Worm (Caenorhabditis elegans): ENCODE data around the gene ZK892.5.
"Not testable (repeated sequence)": the region's sequence is repeated elsewhere in the genome, so short reads cannot be mapped to it uniquely, and the experiment has no call there.

The ZK892.5 gene

DNA sequence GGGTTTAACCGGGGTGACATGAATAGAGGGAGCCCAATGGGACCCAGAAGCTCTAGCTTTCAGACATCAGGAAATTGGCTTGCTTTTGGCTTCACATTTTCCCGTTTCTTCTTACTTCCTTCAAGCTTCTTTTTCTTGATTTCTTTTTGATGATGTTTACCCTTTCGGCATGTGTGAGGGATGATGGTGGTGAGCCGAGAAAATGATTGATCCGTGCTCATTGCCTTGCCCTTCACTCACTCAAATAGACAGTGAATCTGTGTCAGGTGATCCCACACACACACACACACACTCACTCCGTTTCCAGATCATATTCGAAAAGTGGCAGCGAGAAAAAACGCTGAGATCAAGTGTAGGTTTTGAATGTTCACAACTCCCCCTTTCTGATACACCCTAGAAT lies 13.3 kb upstream of the ZK892.5 start:
- no peak for TF ChIP-seq med-1 (GFP tag; optimal IDR thresholded peaks at IDR 0.05; ENCODE audit: insufficient read depth)
- TF ChIP-seq klf-2 (GFP tag; conservative IDR thresholded peaks at IDR 0.05), result no peak
- no peak for TF ChIP-seq tab-1 (GFP tag; IDR thresholded peaks at IDR 0.05)
- TF ChIP-seq flt-1 (GFP tag; IDR thresholded peaks at IDR 0.05), result no peak
- no peak for TF ChIP-seq ztf-29 (GFP tag; IDR thresholded peaks at IDR 0.05)
- TF ChIP-seq ref-1 (GFP tag; conservative IDR thresholded peaks at IDR 0.05), result no peak
- TF ChIP-seq T22C8.4 (GFP tag; IDR thresholded peaks at IDR 0.05), result no peak
- no peak for TF ChIP-seq ztf-23 (GFP tag; IDR thresholded peaks at IDR 0.05)
- TF ChIP-seq cog-1 (tag; optimal IDR thresholded peaks at IDR 0.05), result no peak

DNA sequence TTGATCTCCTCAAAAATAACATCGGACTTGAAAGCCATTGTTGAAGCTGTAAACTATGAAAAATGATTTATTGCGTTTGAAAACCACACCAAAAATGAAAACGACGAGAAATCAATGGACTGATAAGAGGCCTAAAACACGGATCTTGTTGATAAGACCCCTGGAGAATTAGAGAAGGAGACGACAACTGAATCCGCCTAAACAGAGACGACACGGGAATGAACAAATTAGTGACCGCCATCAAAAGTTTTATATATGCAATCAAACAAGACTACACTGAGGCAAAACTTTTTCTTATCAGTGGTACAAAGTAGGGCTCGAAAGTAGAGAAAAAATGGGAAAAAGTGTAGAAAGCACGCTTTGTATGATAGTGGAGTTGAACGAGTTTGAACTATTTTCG lies 7.0 kb upstream of the ZK892.5 start, which contains the start of gene nlt-1:
TSS of gene nlt-1 (minus strand) at position 78 of the 400 bp plus-strand sequence.
- TF ChIP-seq ztf-23 (GFP tag; IDR thresholded peaks at IDR 0.05) (no peak), cog-1 (tag; optimal IDR thresholded peaks at IDR 0.05) (no peak), med-1 (GFP tag; optimal IDR thresholded peaks at IDR 0.05; ENCODE audit: insufficient read depth) (no peak)

DNA sequence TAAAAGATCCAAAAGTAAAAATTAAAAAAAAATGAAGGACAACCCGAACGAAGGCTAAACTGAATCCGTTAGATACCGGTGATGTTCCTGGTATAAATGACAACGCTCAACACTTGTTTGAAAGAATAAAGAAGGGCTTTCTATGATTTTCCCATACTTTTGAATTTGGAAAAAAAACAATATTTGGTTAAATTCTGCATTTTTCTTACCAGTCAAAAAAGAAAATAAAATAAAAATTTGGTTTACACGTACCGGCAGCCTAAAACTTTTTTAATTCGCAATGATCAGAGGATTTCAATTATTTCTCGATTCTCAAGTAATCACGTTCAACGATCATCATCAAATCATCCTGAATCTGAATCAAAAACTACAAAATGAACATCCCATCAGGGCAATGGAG lies 6.5 kb upstream of the ZK892.5 start, which contains the start of gene ZK892.3:
TSS of gene ZK892.3 (plus strand) at position 301 of the 400 bp plus-strand sequence.
- TF ChIP-seq flt-1 (GFP tag; IDR thresholded peaks at IDR 0.05), result no peak
- no peak for TF ChIP-seq cog-1 (tag; optimal IDR thresholded peaks at IDR 0.05)
- no peak for TF ChIP-seq ref-1 (GFP tag; conservative IDR thresholded peaks at IDR 0.05)
- no peak for TF ChIP-seq ztf-23 (GFP tag; IDR thresholded peaks at IDR 0.05)
- no peak for TF ChIP-seq T22C8.4 (GFP tag; IDR thresholded peaks at IDR 0.05)
- TF ChIP-seq ztf-29 (GFP tag; IDR thresholded peaks at IDR 0.05), result no peak
- no peak for TF ChIP-seq tab-1 (GFP tag; IDR thresholded peaks at IDR 0.05)
- no peak for TF ChIP-seq klf-2 (GFP tag; conservative IDR thresholded peaks at IDR 0.05)
- no peak for TF ChIP-seq med-1 (GFP tag; optimal IDR thresholded peaks at IDR 0.05; ENCODE audit: insufficient read depth)

DNA sequence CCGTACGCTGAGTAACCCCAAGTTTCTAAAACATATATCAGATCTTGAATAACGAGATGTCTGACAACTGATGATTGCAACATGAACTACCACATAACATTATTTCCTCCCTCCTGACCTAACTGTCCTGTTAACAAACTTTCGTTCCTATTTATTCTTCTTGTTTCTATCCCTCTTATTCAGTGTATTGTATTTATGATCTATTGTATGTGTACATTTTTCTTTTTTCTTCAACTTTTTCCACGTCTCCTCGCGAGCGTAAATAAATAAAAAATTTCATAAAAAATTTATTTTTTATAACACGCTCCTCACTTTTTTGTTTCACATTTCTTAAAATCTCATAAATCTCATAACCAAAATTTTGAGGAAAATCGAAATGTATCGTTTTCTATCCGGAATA lies 1.8 kb upstream of the ZK892.5 start, which contains the start of gene ZK892.4:
TSS of gene ZK892.4 (plus strand) at position 301 of the 400 bp plus-strand sequence.
- TF ChIP-seq klf-2 (GFP tag; conservative IDR thresholded peaks at IDR 0.05); ref-1 (GFP tag; conservative IDR thresholded peaks at IDR 0.05); flt-1 (GFP tag; IDR thresholded peaks at IDR 0.05): not testable (repeated sequence)

DNA sequence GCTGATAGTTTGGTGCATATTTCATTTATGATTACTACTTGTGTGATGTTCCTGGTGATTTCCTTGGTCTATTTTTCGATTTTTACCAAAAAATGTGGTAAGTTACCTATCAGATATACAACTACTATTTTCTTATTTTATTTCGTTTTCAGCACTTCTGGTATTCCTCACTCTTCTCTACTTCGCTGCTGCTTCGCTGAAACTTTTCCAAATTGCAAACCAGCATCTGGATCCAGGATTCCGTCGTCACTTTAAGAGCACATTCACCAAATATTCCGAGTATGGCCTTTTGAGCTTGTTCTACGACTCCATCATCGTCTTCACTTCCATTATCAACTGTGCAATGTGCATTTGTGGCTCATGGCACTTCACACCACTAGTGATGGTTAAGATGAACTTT lies 535 bp downstream of the ZK892.5 start:
- TF ChIP-seq klf-2 (GFP tag; conservative IDR thresholded peaks at IDR 0.05), result no peak
- TF ChIP-seq ref-1 (GFP tag; conservative IDR thresholded peaks at IDR 0.05), result no peak
- TF ChIP-seq tab-1 (GFP tag; IDR thresholded peaks at IDR 0.05), result no peak
- TF ChIP-seq flt-1 (GFP tag; IDR thresholded peaks at IDR 0.05), result no peak
- no peak for TF ChIP-seq med-1 (GFP tag; optimal IDR thresholded peaks at IDR 0.05; ENCODE audit: insufficient read depth)
- TF ChIP-seq T22C8.4 (GFP tag; IDR thresholded peaks at IDR 0.05), result no peak

DNA sequence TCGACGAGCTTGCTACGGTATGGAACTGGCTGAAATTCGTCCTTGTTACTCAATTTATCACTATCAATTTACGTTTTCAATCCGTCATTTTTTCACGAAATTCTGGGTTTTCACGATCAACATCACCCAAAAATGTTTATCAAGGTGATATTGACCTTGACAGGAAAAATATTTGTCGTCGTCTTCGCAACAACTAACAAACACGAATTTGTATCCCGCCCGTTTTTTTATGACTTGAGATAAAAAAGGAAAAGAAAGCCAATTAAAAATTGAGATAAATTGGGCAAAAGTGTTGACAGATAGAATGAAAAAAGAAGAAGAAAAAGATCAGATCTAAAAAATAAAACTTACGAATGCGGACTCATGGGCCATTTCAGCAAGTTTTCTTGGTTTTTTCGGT lies 2.9 kb downstream of the ZK892.5 start:
- TF ChIP-seq flt-1 (GFP tag; IDR thresholded peaks at IDR 0.05) (no peak), ztf-23 (GFP tag; IDR thresholded peaks at IDR 0.05) (no peak), ref-1 (GFP tag; conservative IDR thresholded peaks at IDR 0.05) (no peak), ztf-29 (GFP tag; IDR thresholded peaks at IDR 0.05) (no peak), T22C8.4 (GFP tag; IDR thresholded peaks at IDR 0.05) (no peak)

DNA sequence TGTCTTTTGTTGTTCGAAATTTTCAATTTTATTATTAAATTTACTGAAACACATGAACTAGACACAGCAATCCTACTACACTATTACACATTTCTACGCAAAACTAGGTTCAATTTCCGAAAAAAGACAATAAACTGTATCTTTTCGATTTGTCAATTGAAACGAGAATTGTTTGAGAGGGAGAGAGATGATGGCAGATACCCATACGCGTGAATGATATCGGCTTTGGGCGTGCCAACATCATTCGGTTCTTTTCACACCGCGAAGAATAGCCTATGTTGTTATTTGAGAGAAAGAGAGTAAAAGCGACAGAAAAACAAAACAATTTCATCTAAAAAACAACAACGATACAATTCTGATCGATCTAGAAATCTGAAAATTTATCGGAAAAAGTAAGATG lies 3.7 kb downstream of the ZK892.5 start:
- TF ChIP-seq cog-1 (tag; optimal IDR thresholded peaks at IDR 0.05) (no peak), ztf-23 (GFP tag; IDR thresholded peaks at IDR 0.05) (no peak), ref-1 (GFP tag; conservative IDR thresholded peaks at IDR 0.05) (no peak), klf-2 (GFP tag; conservative IDR thresholded peaks at IDR 0.05) (no peak), ztf-29 (GFP tag; IDR thresholded peaks at IDR 0.05) (no peak), tab-1 (GFP tag; IDR thresholded peaks at IDR 0.05) (no peak), med-1 (GFP tag; optimal IDR thresholded peaks at IDR 0.05; ENCODE audit: insufficient read depth) (no peak), T22C8.4 (GFP tag; IDR thresholded peaks at IDR 0.05) (no peak), flt-1 (GFP tag; IDR thresholded peaks at IDR 0.05) (no peak)

DNA sequence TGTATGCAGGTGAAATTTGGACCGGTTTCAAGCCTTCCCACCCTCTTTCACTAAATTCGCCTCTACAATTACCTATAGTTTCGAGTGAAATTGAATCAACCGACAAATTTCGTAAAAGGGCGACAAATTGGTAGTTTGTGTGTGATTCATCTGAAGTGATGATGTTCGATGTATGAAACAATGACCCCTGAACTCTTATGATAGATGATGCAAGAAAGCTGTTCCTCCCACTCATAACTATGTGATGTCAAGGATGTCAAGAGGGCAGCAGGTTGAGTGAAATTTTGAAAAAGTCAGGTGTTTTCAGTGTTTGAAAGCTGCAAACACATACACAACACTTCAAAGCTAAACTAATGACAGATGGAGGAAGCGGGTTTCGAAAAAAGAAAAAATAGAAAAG lies 4.5 kb downstream of the ZK892.5 start:
- no peak for TF ChIP-seq ztf-29 (GFP tag; IDR thresholded peaks at IDR 0.05)
- TF ChIP-seq T22C8.4 (GFP tag; IDR thresholded peaks at IDR 0.05), result no peak
- TF ChIP-seq cog-1 (tag; optimal IDR thresholded peaks at IDR 0.05), result no peak
- no peak for TF ChIP-seq ref-1 (GFP tag; conservative IDR thresholded peaks at IDR 0.05)
- TF ChIP-seq tab-1 (GFP tag; IDR thresholded peaks at IDR 0.05), result no peak
- TF ChIP-seq klf-2 (GFP tag; conservative IDR thresholded peaks at IDR 0.05), result no peak
- TF ChIP-seq med-1 (GFP tag; optimal IDR thresholded peaks at IDR 0.05; ENCODE audit: insufficient read depth), result no peak
- TF ChIP-seq ztf-23 (GFP tag; IDR thresholded peaks at IDR 0.05), result no peak
- TF ChIP-seq flt-1 (GFP tag; IDR thresholded peaks at IDR 0.05), result no peak

DNA sequence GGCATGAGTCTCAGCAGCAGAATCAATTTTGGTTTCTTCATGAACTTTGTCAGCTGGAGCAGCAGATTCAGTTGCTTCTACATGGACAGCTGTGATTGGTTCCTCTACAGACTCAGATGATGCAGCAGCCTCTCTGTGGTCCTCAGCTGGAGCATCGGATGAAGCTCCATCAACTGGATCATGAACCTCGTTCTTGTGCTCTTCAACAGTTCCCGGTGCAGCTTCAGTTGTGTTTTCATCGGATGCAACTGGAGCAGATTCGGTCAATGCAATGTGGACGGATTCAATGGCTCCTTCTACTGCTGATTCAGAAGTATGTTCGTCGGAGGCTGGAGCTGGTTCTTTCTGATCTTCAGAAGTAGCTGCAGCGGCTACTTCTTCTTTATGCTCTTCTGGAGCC lies 6.4 kb downstream of the ZK892.5 start:
- TF ChIP-seq ref-1 (GFP tag; conservative IDR thresholded peaks at IDR 0.05) (no peak), flt-1 (GFP tag; IDR thresholded peaks at IDR 0.05) (no peak)

DNA sequence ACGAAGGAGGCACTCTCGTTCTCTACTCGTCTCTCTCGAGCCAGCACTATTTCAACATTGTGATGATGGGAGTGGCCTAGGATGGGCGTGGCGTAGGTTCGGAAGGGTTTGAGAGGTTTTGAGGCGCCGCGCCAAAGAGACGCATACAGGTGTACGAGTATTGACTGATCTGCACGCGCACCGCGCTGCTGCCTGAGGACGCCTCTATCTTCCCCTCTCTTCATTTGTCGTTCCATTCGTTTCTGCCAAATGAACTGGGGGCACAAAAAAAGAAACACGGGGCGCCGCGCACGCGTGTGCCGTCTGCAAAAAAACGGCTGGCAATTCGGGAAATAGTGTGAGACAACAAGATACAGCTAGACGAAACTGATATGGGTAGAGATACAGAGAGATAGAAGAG lies 8.0 kb downstream of the ZK892.5 start, which contains the start of gene lec-2:
TSS of gene lec-2 (minus strand) at position 171 of the 400 bp plus-strand sequence.
- TF ChIP-seq flt-1 (GFP tag; IDR thresholded peaks at IDR 0.05) (no peak), T22C8.4 (GFP tag; IDR thresholded peaks at IDR 0.05) (no peak), med-1 (GFP tag; optimal IDR thresholded peaks at IDR 0.05; ENCODE audit: insufficient read depth) (no peak), ref-1 (GFP tag; conservative IDR thresholded peaks at IDR 0.05) (no peak)

DNA sequence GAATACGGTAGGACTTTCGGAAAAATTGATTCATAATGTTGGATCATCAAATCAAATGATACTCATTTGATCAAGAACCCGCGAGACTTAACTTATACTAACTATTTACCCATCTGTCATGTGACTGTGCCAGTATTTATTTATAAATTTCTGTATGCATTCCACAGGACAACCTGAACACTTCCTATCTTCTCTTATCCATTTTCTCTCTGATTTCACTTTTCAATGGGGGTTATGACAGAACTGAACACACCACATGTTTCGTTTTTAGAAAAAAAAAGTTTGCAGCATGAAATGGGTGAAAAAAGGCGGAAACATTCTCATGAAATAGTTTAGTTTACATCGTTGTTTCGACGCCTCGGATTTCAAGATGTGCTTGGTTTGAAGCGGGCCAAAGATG lies 9.5 kb downstream of the ZK892.5 start:
- TF ChIP-seq ref-1 (GFP tag; conservative IDR thresholded peaks at IDR 0.05), result no peak
- TF ChIP-seq tab-1 (GFP tag; IDR thresholded peaks at IDR 0.05), result no peak
- TF ChIP-seq ztf-29 (GFP tag; IDR thresholded peaks at IDR 0.05), result no peak
- TF ChIP-seq cog-1 (tag; optimal IDR thresholded peaks at IDR 0.05), result no peak
- no peak for TF ChIP-seq T22C8.4 (GFP tag; IDR thresholded peaks at IDR 0.05)
- TF ChIP-seq klf-2 (GFP tag; conservative IDR thresholded peaks at IDR 0.05), result no peak
- TF ChIP-seq flt-1 (GFP tag; IDR thresholded peaks at IDR 0.05), result no peak
- TF ChIP-seq med-1 (GFP tag; optimal IDR thresholded peaks at IDR 0.05; ENCODE audit: insufficient read depth), result no peak
- no peak for TF ChIP-seq ztf-23 (GFP tag; IDR thresholded peaks at IDR 0.05)

Data from whole organism, midembryonic.